5 worm cellular contexts compared by ENCODE assay signal in the genomic region with DNA sequence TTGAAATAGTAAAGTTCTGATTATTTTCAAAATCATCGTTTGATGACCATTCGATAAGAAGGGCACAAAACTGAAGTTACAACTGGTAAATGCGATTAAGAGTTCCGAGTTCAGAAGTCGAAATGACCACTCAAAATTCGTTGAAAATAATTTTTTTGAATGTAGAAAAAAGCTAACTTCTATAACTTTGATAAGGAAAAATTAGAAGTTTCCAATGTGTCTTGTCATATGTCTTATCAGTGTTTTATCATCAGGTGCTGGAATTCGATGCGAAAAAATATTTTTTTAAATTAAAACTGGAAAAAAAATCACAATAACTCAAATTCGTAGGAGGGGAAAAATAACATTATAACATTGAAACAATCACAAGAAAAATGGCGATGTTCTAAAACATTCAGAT.
TF ChIP-seq lines count a peak whose summit lies in the region.

No protein-coding gene starts in this region.

TF ChIP-seq in whole organism, L1 larva, 84 proteins besides CTCF, POLR2A, EP300 and RAD21:
- TF ChIP-seq ceh-90 (tag; optimal IDR thresholded peaks at IDR 0.05; lab: Kevin White, UChicago) (no peak), tbx-2 (tag; optimal IDR thresholded peaks at IDR 0.05; lab: Kevin White, UChicago) (no peak), ztf-11 (tag; optimal IDR thresholded peaks at IDR 0.05; lab: Kevin White, UChicago) (no peak), efl-1 (optimal IDR thresholded peaks at IDR 0.05; lab: Kevin White, UChicago) (no peak), efl-1 (GFP tag; optimal IDR thresholded peaks at IDR 0.05 in 1 of 2; lab: Kevin White, UChicago) (no peak), lin-35 (GFP tag; optimal IDR thresholded peaks at IDR 0.05; lab: Kevin White, UChicago) (peak in 1 of 2 experiments; percentile 8), lin-39 (tag; optimal IDR thresholded peaks at IDR 0.05; lab: Kevin White, UChicago) (no peak), ceh-63 (GFP tag; optimal IDR thresholded peaks at IDR 0.05; lab: Kevin White, UChicago) (no peak), elt-2 (tag; optimal IDR thresholded peaks at IDR 0.05; lab: Kevin White, UChicago) (peak; percentile 21), hlh-4 (tag; optimal IDR thresholded peaks at IDR 0.05; lab: Kevin White, UChicago) (no peak)
TF ChIP-seq in whole organism, L1 larva: peak in this region for 2.

TF ChIP-seq in whole organism, L2 larva, 48 proteins besides CTCF, POLR2A, EP300 and RAD21:
- TF ChIP-seq ceh-16 (tag; optimal IDR thresholded peaks at IDR 0.05; lab: Kevin White, UChicago) (no peak), nhr-10 (tag; optimal IDR thresholded peaks at IDR 0.05; lab: Kevin White, UChicago) (no peak), gmeb-1 (tag; optimal IDR thresholded peaks at IDR 0.05; lab: Kevin White, UChicago) (no peak), fos-1 (tag; optimal IDR thresholded peaks at IDR 0.05; lab: Kevin White, UChicago) (peak; percentile 55), mab-5 (tag; optimal IDR thresholded peaks at IDR 0.05; lab: Kevin White, UChicago) (no peak)

TF ChIP-seq in whole organism, L3 larva, 47 proteins besides CTCF, POLR2A, EP300 and RAD21:
- TF ChIP-seq ztf-4 (tag; optimal IDR thresholded peaks at IDR 0.05; lab: Kevin White, UChicago) (no peak), jun-1 (tag; optimal IDR thresholded peaks at IDR 0.05; lab: Kevin White, UChicago) (no peak), skn-1 (tag; optimal IDR thresholded peaks at IDR 0.05; lab: Kevin White, UChicago) (no peak), nhr-43 (tag; optimal IDR thresholded peaks at IDR 0.05; lab: Kevin White, UChicago; ENCODE audit: poor library complexity, severe bottlenecking) (no peak), lin-15B (tag; optimal IDR thresholded peaks at IDR 0.05; lab: Kevin White, UChicago) (no peak), fkh-2 (tag; optimal IDR thresholded peaks at IDR 0.05; lab: Kevin White, UChicago) (no peak), fos-1 (tag; optimal IDR thresholded peaks at IDR 0.05; lab: Kevin White, UChicago) (no peak), daf-12 (tag; optimal IDR thresholded peaks at IDR 0.05; lab: Kevin White, UChicago) (no peak), nhr-76 (tag; optimal IDR thresholded peaks at IDR 0.05; lab: Kevin White, UChicago) (no peak), pha-4 (tag; optimal IDR thresholded peaks at IDR 0.05; lab: Kevin White, UChicago) (peak; percentile 20), elt-2 (tag; optimal IDR thresholded peaks at IDR 0.05; lab: Kevin White, UChicago) (peak; percentile 66), pqm-1 (tag; optimal IDR thresholded peaks at IDR 0.05; lab: Kevin White, UChicago) (peak; percentile 7)
TF ChIP-seq in whole organism, L3 larva: peak in this region for 3.

TF ChIP-seq in whole organism, L4 larva, 104 proteins besides CTCF, POLR2A, EP300 and RAD21:
- TF ChIP-seq daf-16 (GFP tag; optimal IDR thresholded peaks at IDR 0.05; lab: Kevin White, UChicago) = no peak
- peak; percentile 55 for TF ChIP-seq daf-16 (tag; optimal IDR thresholded peaks at IDR 0.05; lab: Kevin White, UChicago)
- peak; percentile 32 for TF ChIP-seq dve-1 (tag; optimal IDR thresholded peaks at IDR 0.05; lab: Kevin White, UChicago; ENCODE audit: insufficient read depth)
- peak; percentile 29 for TF ChIP-seq nhr-28 (tag; optimal IDR thresholded peaks at IDR 0.05; lab: Kevin White, UChicago)
- TF ChIP-seq aha-1 (tag; lab: Kevin White, UChicago) = peak; percentile 38
- TF ChIP-seq hlh-11 (tag; optimal IDR thresholded peaks at IDR 0.05; lab: Kevin White, UChicago) = peak; percentile 44
- peak; percentile 30; the same call in 1 of the 2 replicates for TF ChIP-seq dmd-6 (GFP tag; IDR thresholded peaks at IDR 0.05; lab: Robert Waterston, UW)
- TF ChIP-seq snpc-4 (tag; optimal IDR thresholded peaks at IDR 0.05; lab: Kevin White, UChicago) = no peak
- peak; percentile 17 for TF ChIP-seq hlh-30 (tag; optimal IDR thresholded peaks at IDR 0.05; lab: Kevin White, UChicago; ENCODE audit: insufficient read depth)
- peak; percentile 65 for TF ChIP-seq pqm-1 (tag; optimal IDR thresholded peaks at IDR 0.05; lab: Kevin White, UChicago)
- TF ChIP-seq ZK546.5 (tag; optimal IDR thresholded peaks at IDR 0.05; lab: Kevin White, UChicago) = no peak
- no peak for TF ChIP-seq lim-7 (GFP tag; IDR thresholded peaks at IDR 0.05; lab: Robert Waterston, UW)
- no peak for TF ChIP-seq egl-27 (tag; optimal IDR thresholded peaks at IDR 0.05; lab: Kevin White, UChicago)
- TF ChIP-seq ceh-62 (tag; optimal IDR thresholded peaks at IDR 0.05; lab: Kevin White, UChicago) = no peak
- no peak for TF ChIP-seq snpc-1.2 (GFP tag; IDR thresholded peaks at IDR 0.05; lab: Robert Waterston, UW)
- TF ChIP-seq pha-4 (GFP tag; IDR thresholded peaks at IDR 0.05; lab: Robert Waterston, UW) = no peak
- no peak for TF ChIP-seq pha-4 (tag; optimal IDR thresholded peaks at IDR 0.05; lab: Kevin White, UChicago)
- TF ChIP-seq nhr-111 (GFP tag; optimal IDR thresholded peaks at IDR 0.05; lab: Kevin White, UChicago) = no peak
- no peak for TF ChIP-seq egl-43 (GFP tag; IDR thresholded peaks at IDR 0.05; lab: Robert Waterston, UW)
- TF ChIP-seq attf-4 (tag; optimal IDR thresholded peaks at IDR 0.05; lab: Kevin White, UChicago) = no peak

TF ChIP-seq in whole organism, young adult, 124 proteins besides CTCF, POLR2A, EP300 and RAD21:
- peak; percentile 39 for TF ChIP-seq nhr-80 (tag; optimal IDR thresholded peaks at IDR 0.05; lab: Kevin White, UChicago)
- no peak for TF ChIP-seq hrde-1 (tag; optimal IDR thresholded peaks at IDR 0.05; lab: Kevin White, UChicago; ENCODE audit: borderline replicate concordance)
